Fruit fly (Drosophila melanogaster): ENCODE measurements around the gene CG10492.

Gene CG10492

DNA sequence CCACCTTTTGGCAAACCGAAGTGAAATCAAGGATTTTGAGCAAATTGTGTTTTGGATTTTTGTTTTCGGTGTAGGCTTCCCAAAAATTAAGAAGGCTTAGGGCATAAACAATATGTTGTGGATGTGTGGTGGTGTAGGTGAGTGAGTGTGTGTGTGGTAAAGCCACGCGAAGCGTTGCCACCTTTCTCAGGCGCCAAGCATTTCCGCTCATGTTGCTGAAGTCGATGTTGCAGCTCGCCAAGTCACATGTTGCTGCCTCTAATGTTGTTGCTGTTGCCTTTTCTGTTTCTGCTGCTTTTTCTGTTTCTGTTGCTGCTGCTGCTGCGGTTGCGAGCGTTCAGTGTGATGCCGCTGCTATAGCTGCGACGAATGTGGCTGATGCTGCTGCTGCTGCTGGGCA is 25.9 kb downstream of the CG10492 start:
- TF ChIP-seq fkh (GFP tag; optimal IDR thresholded peaks at IDR 0.05) (no peak), CG16779 (tag; optimal IDR thresholded peaks at IDR 0.05) (no peak), Ets21C (GFP tag; optimal IDR thresholded peaks at IDR 0.05) (no peak), cyc (GFP tag; optimal IDR thresholded peaks at IDR 0.05) (no peak), esn (GFP tag; optimal IDR thresholded peaks at IDR 0.05) (no peak)

DNA sequence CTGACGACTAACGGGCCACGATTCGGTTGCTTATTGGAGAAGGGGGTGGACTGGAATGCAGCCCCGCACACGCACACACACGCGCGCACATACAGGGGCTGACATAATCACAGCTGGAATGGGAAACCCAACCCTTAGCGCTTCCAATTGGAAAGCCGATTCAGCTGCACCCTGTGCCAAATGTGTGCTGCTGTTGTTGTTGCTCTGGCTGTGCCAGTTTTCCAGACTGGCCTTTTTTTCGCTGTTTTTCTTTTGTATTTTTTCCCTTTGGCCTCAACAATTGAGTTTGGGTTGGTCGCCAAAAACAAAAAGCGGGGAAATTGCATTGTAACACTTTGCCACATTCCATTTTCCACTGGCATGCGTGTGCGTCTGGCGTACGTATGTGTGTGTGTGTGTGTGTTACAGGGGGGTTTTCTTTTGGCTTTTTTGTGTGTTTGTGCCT is 29.5 kb downstream of the CG10492 start:
- TF ChIP-seq Hr38 (GFP tag; optimal IDR thresholded peaks at IDR 0.05) (no peak), Ets96B (tag; optimal IDR thresholded peaks at IDR 0.05) (no peak), CG6163 (GFP tag; IDR thresholded peaks at IDR 0.05) (0 out of 3 replicates have a peak, but pooled peaks have one; percentile 21), achi (GFP tag; optimal IDR thresholded peaks at IDR 0.05) (no peak), Hr39 (GFP tag; optimal IDR thresholded peaks at IDR 0.05) (no peak)

DNA sequence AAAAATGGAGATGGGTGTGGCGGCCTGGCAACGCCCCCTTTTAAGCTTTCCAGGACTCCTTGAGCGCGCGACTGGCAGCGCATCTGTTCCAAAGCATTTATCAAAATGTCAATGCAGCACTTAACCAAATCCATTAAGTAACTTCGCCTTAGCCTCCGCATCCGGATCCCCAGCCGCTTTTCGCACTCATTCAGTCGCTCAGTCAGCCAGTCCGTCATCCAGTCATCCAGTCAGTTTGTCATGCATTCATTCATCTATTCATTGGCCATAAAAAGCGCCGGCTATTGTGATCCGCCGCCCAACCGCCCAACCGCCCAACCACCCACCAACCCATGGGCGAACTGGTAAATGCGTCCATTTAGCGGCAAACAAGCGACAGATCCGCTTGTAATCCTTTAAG is 35.0 kb downstream of the CG10492 start:
- TF ChIP-seq Sox14 (GFP tag; optimal IDR thresholded peaks at IDR 0.05) (no peak), CG8119 (GFP tag; IDR thresholded peaks at IDR 0.05) (no peak), achi (GFP tag; optimal IDR thresholded peaks at IDR 0.05) (no peak), eg (GFP tag; IDR thresholded peaks at IDR 0.05) (no peak), topi (GFP tag; optimal IDR thresholded peaks at IDR 0.05) (no peak), spab (GFP tag; optimal IDR thresholded peaks at IDR 0.05) (no peak), fd85E (GFP tag; optimal IDR thresholded peaks at IDR 0.05) (no peak), CG10631 (GFP tag; optimal IDR thresholded peaks at IDR 0.05) (no peak), OdsH (GFP tag; optimal IDR thresholded peaks at IDR 0.05) (no peak), CG3919 (GFP tag; optimal IDR thresholded peaks at IDR 0.05) (no peak), CG6854 (GFP tag; optimal IDR thresholded peaks at IDR 0.05) (no peak), esn (GFP tag; optimal IDR thresholded peaks at IDR 0.05) (no peak)

dm6 chr2L:19089385-19089784 is 35.5 kb downstream of the CG10492 start:
- TF ChIP-seq eg (GFP tag; IDR thresholded peaks at IDR 0.05) (no peak), vri (GFP tag; optimal IDR thresholded peaks at IDR 0.05) (no peak), CG6276 (GFP tag; optimal IDR thresholded peaks at IDR 0.05) (no peak), CG6808 (GFP tag; optimal IDR thresholded peaks at IDR 0.05) (no peak), CG11902 (GFP tag; optimal IDR thresholded peaks at IDR 0.05) (no peak), achi (GFP tag; optimal IDR thresholded peaks at IDR 0.05) (no peak), net (GFP tag; optimal IDR thresholded peaks at IDR 0.05) (no peak), CG8319 (GFP tag; optimal IDR thresholded peaks at IDR 0.05) (no peak), esn (GFP tag; optimal IDR thresholded peaks at IDR 0.05) (no peak), dac (GFP tag; optimal IDR thresholded peaks at IDR 0.05) (no peak), Blimp-1 (GFP tag; optimal IDR thresholded peaks at IDR 0.05) (no peak), CG6792 (GFP tag; optimal IDR thresholded peaks at IDR 0.05) (no peak), CG31627 (GFP tag; optimal IDR thresholded peaks at IDR 0.05) (no peak)

- TF ChIP-seq Hr4 (GFP tag; optimal IDR thresholded peaks at IDR 0.05): no peak
- TF ChIP-seq CG11762 (GFP tag; optimal IDR thresholded peaks at IDR 0.05; ENCODE audit: insufficient read depth): no peak
Observed at dm6 chr2L:19093868-19094267, 40.0 kb downstream of the CG10492 start.

DNA sequence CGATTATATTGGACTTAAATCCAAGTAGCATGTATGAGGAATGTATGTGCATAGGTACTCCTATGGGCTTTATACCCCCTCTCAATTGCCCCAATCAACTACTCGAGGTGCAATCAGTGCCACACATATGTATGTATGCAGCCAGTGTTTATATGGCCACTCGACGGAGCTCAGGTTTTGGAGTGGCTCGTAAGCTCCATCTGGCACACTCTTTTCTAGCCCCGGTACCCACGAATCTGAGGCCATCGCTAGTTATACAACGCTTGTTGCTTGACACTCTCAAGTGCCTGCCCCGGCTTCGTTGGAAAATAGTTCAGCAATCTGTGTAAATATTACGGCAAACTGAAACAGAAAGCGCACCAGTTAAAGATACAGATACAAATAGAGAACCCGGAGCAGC is 42.5 kb downstream of the CG10492 start:
- peak; percentile 41; the same call in 1 of the 2 replicates for TF ChIP-seq Gug (GFP tag; IDR thresholded peaks at IDR 0.05)
- no peak for TF ChIP-seq Met (GFP tag; optimal IDR thresholded peaks at IDR 0.05)
- TF ChIP-seq fkh (GFP tag; optimal IDR thresholded peaks at IDR 0.05): peak; percentile 74
- TF ChIP-seq cyc (GFP tag; optimal IDR thresholded peaks at IDR 0.05): no peak
- no peak for TF ChIP-seq dsx (GFP tag; optimal IDR thresholded peaks at IDR 0.05; ENCODE audit: poor library complexity, severe bottlenecking)
- no peak for TF ChIP-seq CG3919 (GFP tag; optimal IDR thresholded peaks at IDR 0.05)
- TF ChIP-seq lz (GFP tag; optimal IDR thresholded peaks at IDR 0.05): no peak
- TF ChIP-seq Smox (GFP tag; optimal IDR thresholded peaks at IDR 0.05): no peak
- peak; percentile 33 for TF ChIP-seq Eip78C (GFP tag)
